Worm (Caenorhabditis elegans) whole organism, L3 larva: ENCODE results near the gene fbxa-74.
A peak's percentile ranks its signal among the peaks of the same experiment; 100 is the strongest.

Source experiments
- R02D3.7 ChIP-seq: fragments of 150-350 bp; optimal IDR thresholded peaks from 2 replicates; lab custom pipeline; 2014; ENCODE audit warnings: missing biosample characterization, missing genetic modification characterization
- ZK546.5 ChIP-seq: sonication (generic microtip); optimal IDR thresholded peaks from 2 replicates; lab custom pipeline; 2017; ENCODE audit warnings: missing biosample characterization, missing genetic modification characterization
- aly-2 ChIP-seq: fragments of 150-350 bp; optimal IDR thresholded peaks from 2 replicates; lab custom pipeline; 2014; ENCODE audit warnings: missing biosample characterization, missing genetic modification characterization
- ama-1 ChIP-seq: fragments of 150-350 bp; optimal IDR thresholded peaks from 2 replicates; lab custom pipeline; 2018
- ceh-16 ChIP-seq: sonication (generic microtip); optimal IDR thresholded peaks from 2 replicates; lab custom pipeline; 2017; ENCODE audit warnings: missing biosample characterization, missing genetic modification characterization
- ceh-28 ChIP-seq: fragments of 150-350 bp; optimal IDR thresholded peaks from 2 replicates; lab custom pipeline; 2014; ENCODE audit warnings: missing biosample characterization, missing genetic modification reagents, missing genetic modification characterization
- ceh-9 ChIP-seq: sonication (generic microtip); optimal IDR thresholded peaks from 2 replicates; lab custom pipeline; 2018; ENCODE audit warnings: missing biosample characterization, missing genetic modification characterization
- daf-12 ChIP-seq: fragments of 150-350 bp; optimal IDR thresholded peaks from 2 replicates; lab custom pipeline; 2014; ENCODE audit warnings: missing biosample characterization, missing genetic modification reagents, missing genetic modification characterization
- egl-27 ChIP-seq: sonication (generic microtip); optimal IDR thresholded peaks from 4 replicates; lab custom pipeline; 2017; ENCODE audit warnings: missing biosample characterization, missing genetic modification reagents, missing genetic modification characterization
- egl-5 ChIP-seq: fragments of 150-350 bp; optimal IDR thresholded peaks from 2 replicates; lab custom pipeline; 2017; ENCODE audit warnings: missing biosample characterization, missing genetic modification reagents, missing genetic modification characterization, inconsistent platforms
- elt-2 ChIP-seq: sonication (generic microtip); optimal IDR thresholded peaks from 2 replicates; lab custom pipeline; 2016; ENCODE audit warnings: missing genetic modification reagents, mild to moderate bottlenecking, missing genetic modification characterization, missing compliant biosample characterization
- elt-3 ChIP-seq, 3 experiments: fragments of 150-350 bp in 1 of 3; sonication (generic microtip) in 2 of 3; optimal IDR thresholded peaks; 2 replicates in 2 of 3; 4 replicates in 1 of 3; lab custom pipeline; 2014 to 2017; ENCODE audit warnings: missing biosample characterization in 3 of 3, missing genetic modification characterization in 3 of 3
- fkh-10 ChIP-seq: sonication (generic microtip); optimal IDR thresholded peaks from 2 replicates; lab custom pipeline; 2017; ENCODE audit warnings: missing biosample characterization, missing genetic modification reagents, missing genetic modification characterization
- hmg-11 ChIP-seq: sonication (generic microtip); optimal IDR thresholded peaks from 2 replicates; lab custom pipeline; 2016; ENCODE audit warnings: missing genetic modification characterization, missing compliant biosample characterization
- jun-1 ChIP-seq: fragments of 150-350 bp; optimal IDR thresholded peaks from 2 replicates; lab custom pipeline; 2014; ENCODE audit warnings: missing biosample characterization, missing genetic modification reagents, missing genetic modification characterization
- lin-15B ChIP-seq: fragments of 150-350 bp; optimal IDR thresholded peaks from 2 replicates; lab custom pipeline; 2014; ENCODE audit warnings: missing biosample characterization, missing genetic modification characterization
- lin-39 ChIP-seq: fragments of 150-350 bp; optimal IDR thresholded peaks from 2 replicates; lab custom pipeline; 2018; ENCODE audit warnings: missing biosample characterization, missing genetic modification reagents, missing genetic modification characterization
- lsy-12 ChIP-seq: sonication (generic microtip); optimal IDR thresholded peaks from 2 replicates; lab custom pipeline; 2016; ENCODE audit warnings: mild to moderate bottlenecking, missing genetic modification characterization, missing compliant biosample characterization
- mdl-1 ChIP-seq: fragments of 150-350 bp; optimal IDR thresholded peaks from 2 replicates; lab custom pipeline; 2014; ENCODE audit warnings: missing biosample characterization, missing genetic modification characterization
- mml-1 ChIP-seq: fragments of 150-350 bp; sonication (generic microtip); optimal IDR thresholded peaks from 3 replicates; lab custom pipeline; 2014; ENCODE audit warnings: missing biosample characterization, missing genetic modification characterization
- nfya-1 ChIP-seq: sonication (generic microtip); optimal IDR thresholded peaks from 2 replicates; lab custom pipeline; 2017; ENCODE audit warnings: missing genetic modification characterization, mild to moderate bottlenecking, missing compliant biosample characterization, antibody characterized with exemption, moderate library complexity; ENCODE audit not compliant: insufficient read depth
- nhr-23 ChIP-seq: fragments of 150-350 bp; optimal IDR thresholded peaks from 2 replicates; lab custom pipeline; 2014; ENCODE audit warnings: missing biosample characterization, missing genetic modification reagents, missing genetic modification characterization
- nhr-237 ChIP-seq: fragments of 150-350 bp; optimal IDR thresholded peaks from 2 replicates; lab custom pipeline; 2014; ENCODE audit warnings: missing biosample characterization, missing genetic modification characterization
- nhr-25 ChIP-seq: sonication (generic microtip); optimal IDR thresholded peaks from 2 replicates; lab custom pipeline; 2017; ENCODE audit warnings: missing biosample characterization, missing genetic modification characterization
- nhr-28 ChIP-seq: fragments of 150-350 bp; optimal IDR thresholded peaks from 2 replicates; lab custom pipeline; 2014; ENCODE audit warnings: missing biosample characterization, missing genetic modification characterization
- nhr-43 ChIP-seq: sonication (generic microtip); optimal IDR thresholded peaks from 2 replicates; lab custom pipeline; 2016; ENCODE audit warnings: mild to moderate bottlenecking, missing genetic modification characterization, missing compliant biosample characterization; ENCODE audit not compliant: poor library complexity, severe bottlenecking
- nhr-76 ChIP-seq: fragments of 150-350 bp; sonication (generic microtip); optimal IDR thresholded peaks from 5 replicates; lab custom pipeline; 2014; ENCODE audit warnings: missing biosample characterization, missing genetic modification characterization
- pha-4 ChIP-seq: fragments of 150-350 bp; optimal IDR thresholded peaks from 2 replicates; lab custom pipeline; 2014; ENCODE audit warnings: missing biosample characterization, missing genetic modification reagents, missing genetic modification characterization
- pqm-1 ChIP-seq: fragments of 150-350 bp; optimal IDR thresholded peaks from 2 replicates; lab custom pipeline; 2017; ENCODE audit warnings: missing biosample characterization, missing genetic modification characterization, inconsistent platforms
- sea-2 ChIP-seq: fragments of 150-350 bp; sonication (generic microtip); optimal IDR thresholded peaks from 4 replicates; lab custom pipeline; 2014; ENCODE audit warnings: missing biosample characterization, missing genetic modification reagents, missing genetic modification characterization
- skn-1 ChIP-seq: fragments of 150-350 bp; optimal IDR thresholded peaks from 2 replicates; lab custom pipeline; 2014; ENCODE audit warnings: missing biosample characterization, missing genetic modification characterization
- snpc-4 ChIP-seq: fragments of 150-350 bp; optimal IDR thresholded peaks from 2 replicates; lab custom pipeline; 2014; ENCODE audit warnings: missing biosample characterization, missing genetic modification characterization
- tbx-2 ChIP-seq: sonication (generic microtip); optimal IDR thresholded peaks from 2 replicates; lab custom pipeline; 2016; ENCODE audit warnings: mild to moderate bottlenecking, missing genetic modification characterization, missing compliant biosample characterization
- unc-62 ChIP-seq: fragments of 150-350 bp; sonication (generic microtip); optimal IDR thresholded peaks from 4 replicates; lab custom pipeline; 2014; ENCODE audit warnings: missing biosample characterization, missing genetic modification reagents, missing genetic modification characterization
- zag-1 ChIP-seq: fragments of 150-350 bp; optimal IDR thresholded peaks from 2 replicates; lab custom pipeline; 2014; ENCODE audit warnings: missing biosample characterization, missing genetic modification characterization
- ztf-11 ChIP-seq: fragments of 150-350 bp; optimal IDR thresholded peaks from 2 replicates; lab custom pipeline; 2014; ENCODE audit warnings: missing biosample characterization, missing genetic modification characterization

Gene fbxa-74

ce11 chrIII:1687999-1688398 lies 10.8 kb downstream of the fbxa-74 start, which contains the start of gene Y22D7AR.7:
Gene Y22D7AR.7 (minus strand): TSS chrIII:1688099.
- TF ChIP-seq nhr-25 (tag; lab: Kevin White, UChicago) (no peak), egl-27 (tag; lab: Kevin White, UChicago) (no peak)

ce11 chrIII:1682262-1682661 lies 16.5 kb downstream of the fbxa-74 start:
- TF ChIP-seq egl-5 (tag; lab: Kevin White, UChicago), result no peak
- TF ChIP-seq mdl-1 (tag; lab: Kevin White, UChicago), result peak; percentile 14
- TF ChIP-seq elt-2 (tag; lab: Kevin White, UChicago), result peak; percentile 52
- TF ChIP-seq nhr-76, result no peak
- TF ChIP-seq lin-39 (tag; lab: Kevin White, UChicago), result peak; percentile 6
- TF ChIP-seq nfya-1 (tag; lab: Kevin White, UChicago), result no peak
- peak; percentile 31 for TF ChIP-seq nhr-43 (tag; lab: Kevin White, UChicago)

ce11 chrIII:1680996-1681395 lies 17.8 kb downstream of the fbxa-74 start:
- TF ChIP-seq aly-2 (tag; lab: Kevin White, UChicago) (no peak), mdl-1 (tag; lab: Kevin White, UChicago) (no peak), lsy-12 (tag; lab: Kevin White, UChicago) (peak; percentile 9), egl-5 (tag; lab: Kevin White, UChicago) (peak; percentile 96), nhr-43 (tag; lab: Kevin White, UChicago) (peak; percentile 74), nfya-1 (tag; lab: Kevin White, UChicago) (peak; percentile 73), skn-1 (tag; lab: Kevin White, UChicago) (peak; percentile 55), ceh-9 (tag; lab: Kevin White, UChicago) (no peak), nhr-28 (tag; lab: Kevin White, UChicago) (no peak), daf-12 (no peak), elt-2 (tag; lab: Kevin White, UChicago) (peak; percentile 93), lin-15B (tag; lab: Kevin White, UChicago) (peak; percentile 41), mml-1 (tag; lab: Kevin White, UChicago) (no peak), sea-2 (GFP tag; lab: Kevin White, UChicago) (no peak), nhr-76 (no peak), hmg-11 (peak; percentile 24), elt-3 (tag; optimal IDR thresholded peaks at IDR 0.05; lab: Kevin White, UChicago) (peak in 1 of 3 experiments; percentile 51), pqm-1 (peak; percentile 93), lin-39 (tag; lab: Kevin White, UChicago) (peak; percentile 45), zag-1 (tag; lab: Kevin White, UChicago) (no peak), snpc-4 (tag; lab: Kevin White, UChicago) (no peak), unc-62 (GFP tag; lab: Kevin White, UChicago) (no peak), nhr-23 (tag; lab: Kevin White, UChicago) (peak; percentile 89), pha-4 (tag; lab: Kevin White, UChicago) (peak; percentile 76), tbx-2 (tag; lab: Kevin White, UChicago) (no peak), fkh-10 (GFP tag; lab: Kevin White, UChicago) (no peak), ZK546.5 (tag; lab: Kevin White, UChicago) (no peak), nhr-237 (tag; lab: Kevin White, UChicago) (no peak), jun-1 (tag; lab: Kevin White, UChicago) (peak; percentile 84), ztf-11 (tag; lab: Kevin White, UChicago) (no peak), R02D3.7 (tag; lab: Kevin White, UChicago) (peak; percentile 51), ceh-16 (no peak), ama-1 (lab: Kevin White, UChicago) (no peak), nhr-25 (tag; lab: Kevin White, UChicago) (peak; percentile 82), ceh-28 (tag; lab: Kevin White, UChicago) (peak; percentile 80)
- TF ChIP-seq, all 47 proteins: peak for 17

ce11 chrIII:1680393-1680792 lies 18.4 kb downstream of the fbxa-74 start:
- TF ChIP-seq ztf-11 (tag; lab: Kevin White, UChicago), result no peak
- TF ChIP-seq fkh-10 (GFP tag; lab: Kevin White, UChicago), result no peak
